Fruit fly (Drosophila melanogaster) whole organism, embryonic: ENCODE measurements around the gene CG5853.

Experiments used
- Abd-B ChIP-seq: fragments of 200-800 bp; sonication (Bioruptor generic); optimal IDR thresholded peaks from 2 replicates; lab custom pipeline; 2018; ENCODE audit warnings: missing biosample characterization, mild to moderate bottlenecking, missing genetic modification characterization, moderate library complexity
- Atf-2 ChIP-seq: fragments of 200-800 bp; sonication (Bioruptor generic); optimal IDR thresholded peaks from 2 replicates; lab custom pipeline; 2016; ENCODE audit warnings: missing biosample characterization, missing genetic modification characterization
- Bteb2 ChIP-seq: fragments of 200-800 bp; sonication (Bioruptor generic); optimal IDR thresholded peaks from 2 replicates; lab custom pipeline; 2016; ENCODE audit warnings: missing biosample characterization, missing genetic modification characterization
- CG10267 ChIP-seq: fragments of 200-800 bp; sonication (Bioruptor generic); optimal IDR thresholded peaks from 2 replicates; lab custom pipeline; 2018; ENCODE audit warnings: missing biosample characterization, mild to moderate bottlenecking, missing genetic modification characterization, moderate library complexity
- CG10274 ChIP-seq: fragments of 200-800 bp; sonication (Bioruptor generic); optimal IDR thresholded peaks from 3 replicates; lab custom pipeline; 2017; ENCODE audit warnings: missing biosample characterization, mild to moderate bottlenecking, missing genetic modification characterization
- CG10366 ChIP-seq: fragments of 200-800 bp; sonication (Bioruptor generic); IDR thresholded peaks from 2 replicates; pipeline ENCODE4 v1.3.6; 2022; ENCODE audit warnings: missing biosample characterization, missing genetic modification characterization
- CG11456 ChIP-seq: fragments of 200-800 bp; sonication (Bioruptor generic); IDR thresholded peaks from 3 replicates; pipeline ENCODE4 v1.3.6; 2022; ENCODE audit warnings: missing biosample characterization, missing genetic modification characterization
- CG12769 ChIP-seq: fragments of 200-800 bp; sonication (Bioruptor generic); optimal IDR thresholded peaks from 2 replicates; lab custom pipeline; 2019; ENCODE audit warnings: missing biosample characterization, mild to moderate bottlenecking, missing genetic modification characterization, moderate library complexity
- CG12942 ChIP-seq: fragments of 200-800 bp; sonication (Bioruptor generic); optimal IDR thresholded peaks from 3 replicates; lab custom pipeline; 2016; ENCODE audit warnings: missing biosample characterization, missing genetic modification characterization
- CG1602 ChIP-seq: fragments of 200-800 bp; sonication (Bioruptor generic); optimal IDR thresholded peaks from 3 replicates; lab custom pipeline; 2016; ENCODE audit warnings: missing biosample characterization, missing genetic modification characterization
- CG2199 ChIP-seq: fragments of 200-800 bp; sonication (Bioruptor generic); IDR thresholded peaks from 3 replicates; pipeline ENCODE4 v1.3.6; 2022; ENCODE audit warnings: missing biosample characterization, missing genetic modification characterization
- CG4707 ChIP-seq: fragments of 200-800 bp; sonication (Bioruptor generic); optimal IDR thresholded peaks from 2 replicates; lab custom pipeline; 2018; ENCODE audit warnings: missing biosample characterization, mild to moderate bottlenecking, missing genetic modification characterization, moderate library complexity
- CG6654 ChIP-seq: fragments of 200-800 bp; sonication (Bioruptor generic); optimal IDR thresholded peaks from 2 replicates; lab custom pipeline; 2017; ENCODE audit warnings: missing biosample characterization, mild to moderate bottlenecking, missing genetic modification characterization
- CG7786 ChIP-seq: fragments of 200-800 bp; sonication (Bioruptor generic); optimal IDR thresholded peaks from 2 replicates; lab custom pipeline; 2016; ENCODE audit warnings: missing biosample characterization, missing genetic modification characterization
- CG7839 ChIP-seq: fragments of 200-800 bp; sonication (Bioruptor generic); optimal IDR thresholded peaks from 3 replicates; lab custom pipeline; 2018; ENCODE audit warnings: missing biosample characterization, mild to moderate bottlenecking, missing genetic modification characterization, moderate library complexity
- CG7928 ChIP-seq: fragments of 200-800 bp; sonication (Bioruptor generic); optimal IDR thresholded peaks from 2 replicates; lab custom pipeline; 2017; ENCODE audit warnings: missing biosample characterization, mild to moderate bottlenecking, missing genetic modification characterization
- CG8089 ChIP-seq: fragments of 200-800 bp; sonication (Bioruptor generic); optimal IDR thresholded peaks from 3 replicates; lab custom pipeline; 2016; ENCODE audit warnings: missing biosample characterization, missing genetic modification characterization
- CG8359 ChIP-seq: fragments of 200-800 bp; sonication (Bioruptor generic); optimal IDR thresholded peaks from 2 replicates; lab custom pipeline; 2017; ENCODE audit warnings: missing biosample characterization, mild to moderate bottlenecking, missing genetic modification characterization, borderline replicate concordance
- CG9609 ChIP-seq: fragments of 200-800 bp; sonication (Bioruptor generic); optimal IDR thresholded peaks from 3 replicates; lab custom pipeline; 2016; ENCODE audit warnings: missing biosample characterization, missing genetic modification characterization
- Dbx ChIP-seq: fragments of 200-800 bp; sonication (Bioruptor generic); IDR thresholded peaks from 3 replicates; pipeline ENCODE4 v1.3.6; 2022; ENCODE audit warnings: missing biosample characterization, missing genetic modification characterization
- Dll ChIP-seq: fragments of 200-800 bp; sonication (Bioruptor generic); IDR thresholded peaks from 4 replicates; pipeline ENCODE4 v1.3.6; 2022; ENCODE audit warnings: missing biosample characterization, missing genetic modification characterization; ENCODE audit not compliant: partially characterized antibody
- ERR ChIP-seq: fragments of 200-800 bp; sonication (Bioruptor generic); optimal IDR thresholded peaks from 2 replicates; lab custom pipeline; 2016; ENCODE audit warnings: missing biosample characterization, missing genetic modification characterization
- Ets97D ChIP-seq: fragments of 200-800 bp; sonication (Bioruptor generic); optimal IDR thresholded peaks from 3 replicates; lab custom pipeline; 2016; ENCODE audit warnings: missing biosample characterization, missing genetic modification characterization
- HLH3B ChIP-seq: fragments of 200-800 bp; sonication (Bioruptor generic); IDR thresholded peaks from 2 replicates; pipeline ENCODE4 v1.3.6; 2022; ENCODE audit warnings: missing biosample characterization, missing genetic modification characterization
- Oli ChIP-seq: fragments of 200-800 bp; sonication (Bioruptor generic); optimal IDR thresholded peaks from 2 replicates; lab custom pipeline; 2018; ENCODE audit warnings: missing biosample characterization, mild to moderate bottlenecking, missing genetic modification characterization, moderate library complexity
- Rfx ChIP-seq: fragments of 200-800 bp; sonication (Bioruptor generic); IDR thresholded peaks from 2 replicates; pipeline ENCODE4 v1.3.6; 2022; ENCODE audit warnings: missing biosample characterization, missing genetic modification characterization
- Sox100B ChIP-seq: fragments of 200-800 bp; sonication (Bioruptor generic); optimal IDR thresholded peaks from 3 replicates; lab custom pipeline; 2018; ENCODE audit warnings: missing biosample characterization, mild to moderate bottlenecking, missing genetic modification characterization
- ash1 ChIP-seq: fragments of 200-800 bp; sonication (Bioruptor generic); optimal IDR thresholded peaks from 2 replicates; lab custom pipeline; 2018; ENCODE audit warnings: missing biosample characterization, mild to moderate bottlenecking, missing genetic modification characterization
- cato ChIP-seq: fragments of 200-800 bp; sonication (Bioruptor generic); optimal IDR thresholded peaks from 2 replicates; lab custom pipeline; 2016; ENCODE audit warnings: missing biosample characterization, missing genetic modification characterization, borderline replicate concordance
- cg ChIP-seq: fragments of 200-800 bp; sonication (Bioruptor generic); optimal IDR thresholded peaks from 3 replicates; lab custom pipeline; 2019; ENCODE audit warnings: missing biosample characterization, mild to moderate bottlenecking, missing genetic modification characterization, moderate library complexity
- chif ChIP-seq, 2 experiments: fragments of 200-800 bp; sonication (Bioruptor generic); optimal IDR thresholded peaks; 3 replicates each; lab custom pipeline; 2016; ENCODE audit warnings: missing biosample characterization in 2 of 2, missing genetic modification characterization in 2 of 2
- chm ChIP-seq: fragments of 200-800 bp; sonication (Bioruptor generic); IDR thresholded peaks from 2 replicates; pipeline ENCODE4 v1.3.6; 2022; ENCODE audit warnings: missing biosample characterization, missing genetic modification characterization
- crol ChIP-seq: fragments of 200-800 bp; sonication (Bioruptor generic); IDR thresholded peaks from 2 replicates; pipeline ENCODE4 v1.3.6; 2022; ENCODE audit warnings: missing biosample characterization, missing genetic modification characterization
- dati ChIP-seq: fragments of 200-800 bp; sonication (Bioruptor generic); IDR thresholded peaks from 2 replicates; pipeline ENCODE4 v1.3.6; 2022; ENCODE audit warnings: missing biosample characterization, missing genetic modification characterization
- disco-r ChIP-seq: fragments of 200-800 bp; sonication (Bioruptor generic); optimal IDR thresholded peaks from 2 replicates; lab custom pipeline; 2016; ENCODE audit warnings: missing biosample characterization, missing genetic modification characterization
- ftz-f1 ChIP-seq: fragments of 200-800 bp; sonication (Bioruptor generic); optimal IDR thresholded peaks from 2 replicates; lab custom pipeline; 2016; ENCODE audit warnings: missing biosample characterization, missing genetic modification characterization
- gcm ChIP-seq: fragments of 200-800 bp; sonication (Bioruptor generic); optimal IDR thresholded peaks from 2 replicates; lab custom pipeline; 2019; ENCODE audit warnings: missing biosample characterization, mild to moderate bottlenecking, missing genetic modification characterization, moderate library complexity
- gt ChIP-seq: fragments of 200-800 bp; sonication (Bioruptor generic); IDR thresholded peaks from 2 replicates; pipeline ENCODE4 v1.3.6; 2022; ENCODE audit warnings: missing biosample characterization, missing genetic modification characterization
- hbn ChIP-seq: fragments of 200-800 bp; sonication (Bioruptor generic); IDR thresholded peaks from 2 replicates; pipeline ENCODE4 v1.3.6; 2022; ENCODE audit warnings: missing biosample characterization, missing genetic modification characterization; ENCODE audit not compliant: partially characterized antibody
- ken ChIP-seq: fragments of 200-800 bp; sonication (Bioruptor generic); IDR thresholded peaks from 3 replicates; pipeline ENCODE4 v1.3.6; 2022; ENCODE audit warnings: missing biosample characterization, missing genetic modification characterization
- klu ChIP-seq: fragments of 200-800 bp; sonication (Bioruptor generic); IDR thresholded peaks from 2 replicates; pipeline ENCODE4 v1.3.6; 2022; ENCODE audit warnings: missing biosample characterization, missing genetic modification characterization
- p53 ChIP-seq: fragments of 200-800 bp; sonication (Bioruptor generic); optimal IDR thresholded peaks from 2 replicates; lab custom pipeline; 2016; ENCODE audit warnings: missing biosample characterization, missing genetic modification characterization
- pfk ChIP-seq: fragments of 200-800 bp; sonication (Bioruptor generic); optimal IDR thresholded peaks from 2 replicates; lab custom pipeline; 2018; ENCODE audit warnings: missing biosample characterization, mild to moderate bottlenecking, missing genetic modification characterization, moderate library complexity
- phol ChIP-seq: fragments of 200-800 bp; sonication (Bioruptor generic); optimal IDR thresholded peaks from 3 replicates; lab custom pipeline; 2018; ENCODE audit warnings: missing biosample characterization, mild to moderate bottlenecking, missing genetic modification characterization, moderate library complexity
- pum ChIP-seq: fragments of 200-800 bp; sonication (Bioruptor generic); optimal IDR thresholded peaks from 2 replicates; lab custom pipeline; 2016; ENCODE audit warnings: missing biosample characterization, missing genetic modification characterization
- sens ChIP-seq: fragments of 200-800 bp; sonication (Bioruptor generic); peaks from one replicate; lab custom pipeline; 2016; ENCODE audit warnings: missing biosample characterization, missing genetic modification characterization
- slou ChIP-seq: fragments of 200-800 bp; sonication (Bioruptor generic); optimal IDR thresholded peaks from 3 replicates; lab custom pipeline; 2016; ENCODE audit warnings: missing biosample characterization, missing genetic modification characterization
- sob ChIP-seq: fragments of 200-800 bp; sonication (Bioruptor generic); IDR thresholded peaks from 2 replicates; pipeline ENCODE4 v1.3.6; 2022; ENCODE audit warnings: missing biosample characterization, missing genetic modification characterization
- sr ChIP-seq: fragments of 200-800 bp; sonication (Bioruptor generic); IDR thresholded peaks from 3 replicates; pipeline ENCODE4 v1.3.6; 2022; ENCODE audit warnings: missing biosample characterization, missing genetic modification characterization
- tap ChIP-seq: fragments of 200-800 bp; optimal IDR thresholded peaks from 3 replicates; lab custom pipeline; 2019; ENCODE audit warnings: missing biosample characterization, mild to moderate bottlenecking, missing genetic modification characterization, moderate library complexity
- zen2 ChIP-seq: fragments of 200-800 bp; sonication (Bioruptor generic); IDR thresholded peaks from 3 replicates; pipeline ENCODE4 v1.3.6; 2022; ENCODE audit warnings: missing biosample characterization, missing genetic modification characterization; ENCODE audit not compliant: partially characterized antibody

Gene CG5853

DNA sequence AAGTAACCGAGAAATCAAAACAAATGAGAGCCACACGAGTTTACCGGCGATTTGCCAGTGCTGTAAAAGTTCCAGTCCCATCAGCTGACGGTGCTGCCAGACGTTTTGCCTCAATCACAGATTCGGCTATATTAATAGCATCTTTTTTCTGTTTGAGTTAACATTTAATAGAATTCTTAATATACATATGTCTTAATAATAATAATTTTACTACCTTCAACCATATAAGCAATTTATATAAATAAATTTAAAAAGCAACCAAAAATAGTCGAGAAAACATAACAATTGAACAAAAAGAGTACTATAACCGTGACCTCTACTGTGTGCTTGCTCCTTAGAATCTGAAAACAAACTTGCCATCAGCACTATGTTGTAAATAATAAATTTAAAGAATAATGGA is 6.7 kb upstream of the CG5853 start, which contains the start of the genes CG13126 and CG4709 (continued):
- TF ChIP-seq zen2 (GFP tag; lab: Robert Waterston, UW) (no peak), Ets97D (GFP tag; lab: Kevin White, UChicago) (peak; percentile 61), sens (GFP tag; lab: Kevin White, UChicago) (peak; percentile 96), Dll (GFP tag; lab: Robert Waterston, UW) (no peak), ken (peak; percentile 73), CG10267 (peak; percentile 99), Sox100B (GFP tag; lab: Kevin White, UChicago) (peak; percentile 91), CG1602 (GFP tag; lab: Kevin White, UChicago) (peak; percentile 89), gcm (peak; percentile 93), Abd-B (GFP tag; lab: Kevin White, UChicago) (peak; percentile 83), CG12942 (GFP tag; lab: Kevin White, UChicago) (peak; percentile 87), slou (GFP tag; lab: Kevin White, UChicago) (peak; percentile 79), CG11456 (peak; percentile 83), sob (GFP tag; lab: Robert Waterston, UW) (peak; percentile 91), CG9609 (GFP tag; lab: Kevin White, UChicago) (no peak), cato (peak; percentile 70), chif (GFP tag; optimal IDR thresholded peaks at IDR 0.05; lab: Kevin White, UChicago) (peak in 1 of 2 experiments; percentile 42), sr (GFP tag; lab: Robert Waterston, UW) (no peak), chm (peak; percentile 33; the same call in 1 of the 2 replicates), cg (GFP tag; lab: Kevin White, UChicago) (no peak), CG7928 (peak; percentile 46), ash1 (GFP tag; lab: Kevin White, UChicago) (no peak), pfk (GFP tag; lab: Kevin White, UChicago) (no peak), Atf-2 (GFP tag; lab: Kevin White, UChicago) (peak; percentile 10), hbn (GFP tag; lab: Robert Waterston, UW) (no peak), Rfx (GFP tag; lab: Robert Waterston, UW) (peak; percentile 92), tap (tag; lab: Kevin White, UChicago) (peak; percentile 92), crol (no peak), CG8089 (no peak), CG10366 (peak; percentile 87), CG8359 (GFP tag; lab: Kevin White, UChicago) (peak; percentile 76), CG2199 (GFP tag; lab: Robert Waterston, UW) (peak; percentile 68; the same call in 1 of the 3 replicates), pum (GFP tag; lab: Kevin White, UChicago) (peak; percentile 40), disco-r (GFP tag; lab: Kevin White, UChicago) (no peak), CG7839 (peak; percentile 94), klu (peak; percentile 76; the same call in 1 of the 2 replicates), gt (GFP tag; lab: Robert Waterston, UW) (no peak), Bteb2 (peak; percentile 49), CG4707 (GFP tag; lab: Kevin White, UChicago) (peak; percentile 57), p53 (GFP tag; lab: Kevin White, UChicago) (no peak), CG6654 (GFP tag; lab: Kevin White, UChicago) (peak; percentile 73), HLH3B (GFP tag; lab: Robert Waterston, UW) (peak; percentile 89), CG7786 (GFP tag; lab: Kevin White, UChicago) (peak; percentile 9), dati (GFP tag; lab: Robert Waterston, UW) (peak; percentile 10; the same call in 1 of the 2 replicates), Dbx (GFP tag; lab: Robert Waterston, UW) (peak; percentile 87; the same call in 2 of the 3 replicates), phol (tag; lab: Kevin White, UChicago) (peak; percentile 96), CG12769 (tag; lab: Kevin White, UChicago) (no peak), CG10274 (peak; percentile 16), ftz-f1 (no peak), ERR (GFP tag; lab: Kevin White, UChicago) (no peak), Oli (tag; lab: Kevin White, UChicago) (peak; percentile 92)
